Worm (Caenorhabditis elegans) whole organism, young adult: ENCODE data around the gene C05D9.3.
A peak's percentile ranks its signal among the peaks of the same experiment; 100 is the strongest.

Experiments
- B0019.2 ChIP-seq: fragments of 200-800 bp; sonication (Bioruptor generic); conservative IDR thresholded peaks from 2 replicates; pipeline ENCODE4 v1.3.6; 2022; ENCODE audit warnings: missing genetic modification reagents, missing genetic modification characterization, missing compliant biosample characterization
- C06A6.2 ChIP-seq: fragments of 200-800 bp; sonication (Bioruptor generic); conservative IDR thresholded peaks from 2 replicates; pipeline ENCODE4 v1.3.6; 2022; ENCODE audit warnings: missing genetic modification characterization, missing compliant biosample characterization
- F23B12.7 ChIP-seq: sonication (generic microtip); optimal IDR thresholded peaks from 2 replicates; lab custom pipeline; 2017; ENCODE audit warnings: missing genetic modification characterization, mild to moderate bottlenecking, missing compliant biosample characterization, antibody characterized with exemption, moderate library complexity; ENCODE audit not compliant: insufficient read depth
- K11D2.4 ChIP-seq: fragments of 200-800 bp; sonication (Bioruptor generic); IDR thresholded peaks from 2 replicates; pipeline ENCODE4 v1.3.6; 2022; ENCODE audit warnings: missing genetic modification reagents, missing genetic modification characterization, missing compliant biosample characterization
- Y53F4B.3 ChIP-seq: fragments of 200-800 bp; sonication (Bioruptor generic); IDR thresholded peaks from 2 replicates; pipeline ENCODE4 v1.3.6; 2022; ENCODE audit warnings: missing genetic modification reagents, missing genetic modification characterization, missing compliant biosample characterization
- Y95B8A.8 ChIP-seq: fragments of 200-800 bp; sonication (Bioruptor generic); IDR thresholded peaks from 2 replicates; pipeline ENCODE4 v1.3.6; 2022; ENCODE audit warnings: missing genetic modification reagents, missing genetic modification characterization, missing compliant biosample characterization
- ZK185.1 ChIP-seq: sonication (generic microtip); optimal IDR thresholded peaks from 2 replicates; lab custom pipeline; 2016; ENCODE audit warnings: mild to moderate bottlenecking, missing genetic modification characterization, missing compliant biosample characterization; ENCODE audit not compliant: poor library complexity, severe bottlenecking
- athp-1 ChIP-seq: sonication (generic microtip); optimal IDR thresholded peaks from 2 replicates; lab custom pipeline; 2017; ENCODE audit warnings: mild to moderate bottlenecking, missing genetic modification characterization, missing compliant biosample characterization
- attf-3 ChIP-seq: fragments of 200-800 bp; sonication (Bioruptor generic); conservative IDR thresholded peaks from 2 replicates; pipeline ENCODE4 v1.3.6; 2022; ENCODE audit warnings: missing genetic modification reagents, missing genetic modification characterization, missing compliant biosample characterization
- bed-2 ChIP-seq: fragments of 200-800 bp; sonication (Bioruptor generic); IDR thresholded peaks from 2 replicates; pipeline ENCODE4 v1.3.6; 2022; ENCODE audit warnings: missing genetic modification reagents, missing genetic modification characterization, missing compliant biosample characterization
- cebp-1 ChIP-seq, 2 experiments: fragments of 200-800 bp in 1 of 2; sonication (Bioruptor generic) in 1 of 2; sonication (generic microtip) in 1 of 2; IDR thresholded peaks in 1 of 2; optimal IDR thresholded peaks in 1 of 2; 2 replicates each; pipeline versions ENCODE4 v1.3.6 to Lab custom; 2017 to 2022; ENCODE audit warnings: missing compliant biosample characterization in 2 of 2, missing genetic modification characterization in 2 of 2, mild to moderate bottlenecking in 1 of 2, missing genetic modification reagents in 1 of 2, moderate library complexity in 1 of 2
- ceh-58 ChIP-seq: fragments of 200-800 bp; sonication (Bioruptor generic); IDR thresholded peaks from 2 replicates; pipeline ENCODE4 v1.3.6; 2022; ENCODE audit warnings: missing genetic modification characterization, missing compliant biosample characterization
- ceh-79 ChIP-seq: sonication (generic microtip); optimal IDR thresholded peaks from 2 replicates; lab custom pipeline; 2017; ENCODE audit warnings: mild to moderate bottlenecking, missing genetic modification characterization, missing compliant biosample characterization
- egl-44 ChIP-seq: fragments of 200-800 bp; sonication (Bioruptor generic); IDR thresholded peaks from 2 replicates; pipeline ENCODE4 v1.3.6; 2022; ENCODE audit warnings: missing genetic modification reagents, missing genetic modification characterization, missing compliant biosample characterization
- fkh-3 ChIP-seq: sonication (generic microtip); optimal IDR thresholded peaks from 2 replicates; lab custom pipeline; 2016; ENCODE audit warnings: mild to moderate bottlenecking, missing genetic modification characterization, missing compliant biosample characterization
- lag-1 ChIP-seq: fragments of 200-800 bp; sonication (Bioruptor generic); IDR thresholded peaks from 2 replicates; pipeline ENCODE4 v1.3.6; 2022; ENCODE audit warnings: missing genetic modification reagents, missing genetic modification characterization, missing compliant biosample characterization
- let-526 ChIP-seq: fragments of 200-800 bp; sonication (Bioruptor generic); IDR thresholded peaks from 2 replicates; pipeline ENCODE4 v1.3.6; 2022; ENCODE audit warnings: missing genetic modification reagents, missing genetic modification characterization, missing compliant biosample characterization
- lin-26 ChIP-seq: fragments of 200-800 bp; sonication (Bioruptor generic); IDR thresholded peaks from 2 replicates; pipeline ENCODE4 v1.3.6; 2022; ENCODE audit warnings: missing genetic modification reagents, missing genetic modification characterization, missing compliant biosample characterization
- lin-35 ChIP-seq, 3 experiments: fragments of 150-350 bp in 2 of 3; sonication (generic microtip) in 1 of 3; optimal IDR thresholded peaks; 2 replicates each; lab custom pipeline; 2014 to 2018; ENCODE audit warnings: missing biosample characterization in 3 of 3, missing genetic modification characterization in 3 of 3, missing genetic modification reagents in 3 of 3
- lin-40 ChIP-seq: sonication (generic microtip); optimal IDR thresholded peaks from 2 replicates; lab custom pipeline; 2016; ENCODE audit warnings: missing genetic modification characterization, mild to moderate bottlenecking, missing compliant biosample characterization, missing genotype, missing genetic modification reagents
- mcd-1 ChIP-seq: fragments of 200-800 bp; sonication (Bioruptor generic); IDR thresholded peaks from 2 replicates; pipeline ENCODE4 v1.3.6; 2022; ENCODE audit warnings: missing genetic modification reagents, missing genetic modification characterization, missing compliant biosample characterization
- mxl-1 ChIP-seq: sonication (generic microtip); optimal IDR thresholded peaks from 2 replicates; lab custom pipeline; 2016; ENCODE audit warnings: missing genetic modification characterization, missing compliant biosample characterization
- nfya-2 ChIP-seq: fragments of 200-800 bp; sonication (Bioruptor generic); IDR thresholded peaks from 2 replicates; pipeline ENCODE4 v1.3.6; 2022; ENCODE audit warnings: missing genetic modification reagents, missing genetic modification characterization, missing compliant biosample characterization
- nhr-120 ChIP-seq: fragments of 200-800 bp; sonication (Bioruptor generic); IDR thresholded peaks from 2 replicates; pipeline ENCODE4 v1.3.6; 2022; ENCODE audit warnings: missing genetic modification characterization, missing compliant biosample characterization
- nhr-27 ChIP-seq: fragments of 200-800 bp; sonication (Bioruptor generic); optimal IDR thresholded peaks from 2 replicates; lab custom pipeline; 2018; ENCODE audit warnings: mild to moderate bottlenecking, missing genetic modification characterization, moderate library complexity, missing compliant biosample characterization
- nhr-80 ChIP-seq: sonication (generic microtip); optimal IDR thresholded peaks from 2 replicates; lab custom pipeline; 2016; ENCODE audit warnings: missing genetic modification characterization, missing compliant biosample characterization
- somi-1 ChIP-seq: fragments of 200-800 bp; sonication (Bioruptor generic); optimal IDR thresholded peaks from 2 replicates; lab custom pipeline; 2018; ENCODE audit warnings: mild to moderate bottlenecking, missing genetic modification characterization, missing compliant biosample characterization
- ztf-6 ChIP-seq: fragments of 200-800 bp; sonication (Bioruptor generic); IDR thresholded peaks from 2 replicates; pipeline ENCODE4 v1.3.6; 2022; ENCODE audit warnings: missing genetic modification reagents, missing genetic modification characterization, missing compliant biosample characterization

Gene C05D9.3

ce11 chrX:1120326-1120725, 8.6 kb downstream of the C05D9.3 start:
- TF ChIP-seq egl-44 (GFP tag; lab: Robert Waterston, UW) (no peak), nhr-27 (tag; lab: Kevin White, UChicago) (no peak), cebp-1 (GFP tag; IDR thresholded peaks at IDR 0.05; lab: Robert Waterston, UW) (no peak), cebp-1 (tag; optimal IDR thresholded peaks at IDR 0.05; lab: Kevin White, UChicago) (peak; percentile 18)

- TF ChIP-seq cebp-1 (GFP tag; IDR thresholded peaks at IDR 0.05; lab: Robert Waterston, UW) = no peak
- peak; percentile 66 for TF ChIP-seq cebp-1 (tag; optimal IDR thresholded peaks at IDR 0.05; lab: Kevin White, UChicago)
- no peak for TF ChIP-seq ztf-6 (GFP tag; lab: Robert Waterston, UW)
- no peak for TF ChIP-seq mxl-1 (tag; lab: Kevin White, UChicago)
- no peak for TF ChIP-seq mcd-1 (GFP tag; lab: Robert Waterston, UW)
- no peak for TF ChIP-seq let-526 (GFP tag; lab: Robert Waterston, UW)
- no peak for TF ChIP-seq K11D2.4 (GFP tag; lab: Robert Waterston, UW)
- no peak for TF ChIP-seq bed-2 (GFP tag; lab: Robert Waterston, UW)
- no peak for TF ChIP-seq ceh-58 (GFP tag; lab: Robert Waterston, UW)
These were observed 9.9 kb downstream of the C05D9.3 start for ce11 chrX:1121575-1121974.

ce11 chrX:1122198-1122597, 10.5 kb downstream of the C05D9.3 start:
- no peak for TF ChIP-seq nhr-120 (GFP tag; lab: Robert Waterston, UW)
- no peak for TF ChIP-seq lag-1
- no peak for TF ChIP-seq fkh-3 (tag; lab: Kevin White, UChicago)

ce11 chrX:1123471-1123870, 11.8 kb downstream of the C05D9.3 start:
- TF ChIP-seq B0019.2 = no peak

- TF ChIP-seq somi-1 (GFP tag; lab: Kevin White, UChicago) (peak; percentile 24), attf-3 (GFP tag; lab: Robert Waterston, UW) (no peak), bed-2 (GFP tag; lab: Robert Waterston, UW) (no peak), ZK185.1 (tag; lab: Kevin White, UChicago) (no peak), athp-1 (tag; lab: Kevin White, UChicago) (no peak), ceh-79 (tag; lab: Kevin White, UChicago) (no peak), lin-35 (GFP tag; optimal IDR thresholded peaks at IDR 0.05; lab: Kevin White, UChicago) (no peak), Y53F4B.3 (GFP tag; lab: Robert Waterston, UW) (no peak), nfya-2 (GFP tag; lab: Robert Waterston, UW) (no peak), F23B12.7 (tag; lab: Kevin White, UChicago) (no peak), lin-40 (tag; lab: Kevin White, UChicago) (peak; percentile 39), lin-26 (GFP tag; lab: Robert Waterston, UW) (no peak), Y95B8A.8 (GFP tag; lab: Robert Waterston, UW) (no peak)
These were observed 12.4 kb downstream of the C05D9.3 start, which contains the start of gene C05D9.9 for ce11 chrX:1124146-1124545. Gene C05D9.9, minus strand, starts transcription at chrX:1124246.

ce11 chrX:1125426-1125825, 13.7 kb downstream of the C05D9.3 start, which contains the start of gene lmp-2:
Gene lmp-2, plus strand, starts transcription at chrX:1125615.
- TF ChIP-seq C06A6.2 (GFP tag; lab: Robert Waterston, UW) = no peak
- TF ChIP-seq nhr-80 (tag; lab: Kevin White, UChicago) = peak; percentile 43
- TF ChIP-seq, all 124 proteins: peak for 1
